Worm (Caenorhabditis elegans) whole organism, L4 larva: ENCODE data around the gene ipla-2.

Experiments
- F26F4.8 ChIP-seq: fragments of 200-800 bp; sonication (Bioruptor generic); conservative IDR thresholded peaks from 2 replicates; pipeline ENCODE4 v1.3.6; 2022; ENCODE audit warnings: missing genetic modification characterization, missing compliant biosample characterization
- ZK546.5 ChIP-seq, 2 experiments: sonication (generic microtip); optimal IDR thresholded peaks; 2 replicates each; lab custom pipeline; 2017; ENCODE audit warnings: missing biosample characterization in 2 of 2, missing genetic modification characterization in 2 of 2
- aha-1 ChIP-seq: fragments of 150-350 bp; peaks from one replicate; lab custom pipeline; 2014; ENCODE audit warnings: missing biosample characterization, missing genetic modification characterization
- attf-4 ChIP-seq: sonication (generic microtip); optimal IDR thresholded peaks from 3 replicates; lab custom pipeline; 2017; ENCODE audit warnings: missing biosample characterization, missing genetic modification characterization
- hif-1 ChIP-seq, 2 experiments: sonication (generic microtip); optimal IDR thresholded peaks; 2 replicates each; lab custom pipeline; 2016 to 2017; ENCODE audit warnings: missing compliant biosample characterization in 2 of 2, missing genetic modification characterization in 2 of 2, missing genetic modification reagents in 2 of 2, missing genotype in 2 of 2, mild to moderate bottlenecking in 1 of 2
- mxl-3 ChIP-seq: fragments of 200-800 bp; sonication (Bioruptor generic); optimal IDR thresholded peaks from 2 replicates; lab custom pipeline; 2018; ENCODE audit warnings: mild to moderate bottlenecking, missing genetic modification characterization, missing compliant biosample characterization
- nhr-11 ChIP-seq: fragments of 150-350 bp; optimal IDR thresholded peaks from 2 replicates; lab custom pipeline; 2014; ENCODE audit warnings: missing biosample characterization, missing genetic modification characterization
- nhr-237 ChIP-seq: sonication (generic microtip); optimal IDR thresholded peaks from 2 replicates; lab custom pipeline; 2017; ENCODE audit warnings: missing biosample characterization, missing genetic modification characterization
- nhr-28 ChIP-seq: fragments of 150-350 bp; optimal IDR thresholded peaks from 2 replicates; lab custom pipeline; 2014; ENCODE audit warnings: missing biosample characterization, missing genetic modification characterization
- nhr-76 ChIP-seq: fragments of 150-350 bp; optimal IDR thresholded peaks from 2 replicates; lab custom pipeline; 2014; ENCODE audit warnings: missing biosample characterization, missing genetic modification characterization
- snpc-1.2 ChIP-seq: fragments of 200-800 bp; sonication (Bioruptor generic); IDR thresholded peaks from 2 replicates; pipeline ENCODE4 v1.3.6; 2022; ENCODE audit warnings: missing genetic modification reagents, missing genetic modification characterization, missing compliant biosample characterization
- snpc-4 ChIP-seq: fragments of 150-350 bp; optimal IDR thresholded peaks from 2 replicates; lab custom pipeline; 2014; ENCODE audit warnings: missing biosample characterization, missing genetic modification characterization
- unc-130 ChIP-seq: sonication (generic microtip); optimal IDR thresholded peaks from 2 replicates; lab custom pipeline; 2016; ENCODE audit warnings: missing genetic modification reagents, missing genetic modification characterization, missing compliant biosample characterization
- zag-1 ChIP-seq: fragments of 150-350 bp; optimal IDR thresholded peaks from 2 replicates; lab custom pipeline; 2014; ENCODE audit warnings: missing biosample characterization, missing genetic modification characterization

ce11 chrX:9882112-9882511 lies 44.3 kb upstream of the ipla-2 start, which contains the start of gene glo-1:
- TF ChIP-seq mxl-3 (GFP tag; lab: Kevin White, UChicago) (no peak), aha-1 (tag; lab: Kevin White, UChicago) (no peak), attf-4 (no peak), nhr-11 (tag; lab: Kevin White, UChicago) (no peak), snpc-1.2 (GFP tag; lab: Robert Waterston, UW) (no peak), unc-130 (no peak), hif-1 (tag; optimal IDR thresholded peaks at IDR 0.05; lab: Kevin White, UChicago) (no peak), nhr-237 (tag; lab: Kevin White, UChicago) (no peak), F26F4.8 (GFP tag; lab: Robert Waterston, UW) (no peak), nhr-28 (no peak), ZK546.5 (tag; optimal IDR thresholded peaks at IDR 0.05; lab: Kevin White, UChicago) (no peak), nhr-76 (tag; lab: Kevin White, UChicago) (no peak), snpc-4 (tag; lab: Kevin White, UChicago) (no peak), zag-1 (tag; lab: Kevin White, UChicago) (no peak)
